Worm (Caenorhabditis elegans) whole organism, mixed stage, embryonic: ENCODE data around the gene K08H2.10.

Experiments used
- bed-3 ChIP-seq: fragments of 200-800 bp; sonication (Bioruptor generic); optimal IDR thresholded peaks from 3 replicates; lab custom pipeline; 2018; ENCODE audit warnings: mild to moderate bottlenecking, missing genetic modification characterization, moderate library complexity, missing compliant biosample characterization
- elt-3 ChIP-seq: fragments of 150-350 bp; optimal IDR thresholded peaks from 2 replicates; lab custom pipeline; 2014; ENCODE audit warnings: missing biosample characterization, missing genetic modification characterization
- flh-1 ChIP-seq: fragments of 200-800 bp; sonication (Bioruptor generic); optimal IDR thresholded peaks from 2 replicates; lab custom pipeline; 2018; ENCODE audit warnings: mild to moderate bottlenecking, missing genetic modification characterization, moderate library complexity, missing compliant biosample characterization
- hlh-1 ChIP-seq: fragments of 150-350 bp; optimal IDR thresholded peaks from 2 replicates; lab custom pipeline; 2014; ENCODE audit warnings: missing biosample characterization, missing genetic modification reagents, missing genetic modification characterization
- mab-5 ChIP-seq: fragments of 150-350 bp; optimal IDR thresholded peaks from 2 replicates; lab custom pipeline; 2014; ENCODE audit warnings: missing biosample characterization, missing genetic modification characterization
- mep-1 ChIP-seq: fragments of 150-350 bp; optimal IDR thresholded peaks from 2 replicates; lab custom pipeline; 2017; ENCODE audit warnings: missing biosample characterization, missing genetic modification reagents, missing genetic modification characterization, inconsistent platforms
- nhr-2 ChIP-seq: fragments of 150-350 bp; optimal IDR thresholded peaks from 2 replicates; lab custom pipeline; 2014; ENCODE audit warnings: missing biosample characterization, missing genetic modification characterization
- nhr-237 ChIP-seq: fragments of 150-350 bp; optimal IDR thresholded peaks from 2 replicates; lab custom pipeline; 2014; ENCODE audit warnings: missing biosample characterization, missing genetic modification characterization
- nhr-76 ChIP-seq: sonication (generic microtip); optimal IDR thresholded peaks from 2 replicates; lab custom pipeline; 2017; ENCODE audit warnings: missing biosample characterization, missing genetic modification characterization
- pha-4 ChIP-seq: fragments of 150-350 bp; optimal IDR thresholded peaks from 2 replicates; lab custom pipeline; 2018; ENCODE audit warnings: missing biosample characterization, missing genetic modification reagents, missing genetic modification characterization
- snpc-4 ChIP-seq: fragments of 150-350 bp; optimal IDR thresholded peaks from 2 replicates; lab custom pipeline; 2014; ENCODE audit warnings: missing biosample characterization, missing genetic modification characterization
- unc-120 ChIP-seq: sonication (generic microtip); optimal IDR thresholded peaks from 2 replicates; lab custom pipeline; 2017; ENCODE audit warnings: missing genetic modification characterization, missing compliant biosample characterization; ENCODE audit not compliant: poor library complexity, severe bottlenecking
- unc-39 ChIP-seq: fragments of 150-350 bp; optimal IDR thresholded peaks from 2 replicates; lab custom pipeline; 2014; ENCODE audit warnings: missing biosample characterization, missing genetic modification characterization
- zip-8 ChIP-seq: fragments of 150-350 bp; optimal IDR thresholded peaks from 2 replicates; lab custom pipeline; 2014; ENCODE audit warnings: missing biosample characterization, missing genetic modification characterization

DNA sequence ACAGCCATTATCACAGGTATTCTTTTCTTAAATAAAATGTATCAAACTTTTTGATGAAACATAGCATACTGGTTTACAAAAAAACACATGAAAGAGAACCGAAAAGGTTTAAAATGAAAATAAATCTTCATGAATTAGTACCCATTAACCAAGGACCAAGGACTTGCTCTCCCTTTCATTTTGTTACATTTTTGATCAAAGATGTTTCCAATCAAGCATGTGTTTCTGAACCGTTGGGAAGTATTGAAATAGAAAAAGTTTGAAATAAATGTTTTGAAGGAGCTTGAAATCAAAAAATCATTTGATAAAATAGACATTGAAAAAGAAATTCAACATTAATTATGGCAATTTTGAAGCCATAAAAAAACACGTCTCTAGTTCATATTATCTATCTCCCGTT is 45.1 kb upstream of the K08H2.10 start:
- no peak for TF ChIP-seq snpc-4 (tag; lab: Kevin White, UChicago)
- TF ChIP-seq pha-4 (tag; lab: Kevin White, UChicago): no peak
- no peak for TF ChIP-seq unc-39
- TF ChIP-seq nhr-76 (tag; lab: Kevin White, UChicago): no peak
- no peak for TF ChIP-seq elt-3 (tag; lab: Kevin White, UChicago)
- no peak for TF ChIP-seq flh-1 (GFP tag; lab: Kevin White, UChicago)
- no peak for TF ChIP-seq mab-5 (tag; lab: Kevin White, UChicago)
- TF ChIP-seq mep-1 (tag; lab: Kevin White, UChicago): no peak
- TF ChIP-seq nhr-2 (tag; lab: Kevin White, UChicago): no peak
- no peak for TF ChIP-seq nhr-237 (tag; lab: Kevin White, UChicago)
- no peak for TF ChIP-seq zip-8 (tag; lab: Kevin White, UChicago)
- TF ChIP-seq hlh-1 (tag; lab: Kevin White, UChicago): no peak
- no peak for TF ChIP-seq unc-120
- TF ChIP-seq bed-3 (GFP tag; lab: Kevin White, UChicago): no peak
